Fruit fly (Drosophila melanogaster) whole organism, embryonic: ENCODE measurements around the gene Sap130.

Experiments used
- Bdp1 ChIP-seq: fragments of 200-800 bp; sonication (Bioruptor generic); optimal IDR thresholded peaks from 3 replicates; lab custom pipeline; 2016; ENCODE audit warnings: missing biosample characterization, missing genetic modification characterization
- Bgb ChIP-seq: fragments of 200-800 bp; sonication (Bioruptor generic); IDR thresholded peaks from 2 replicates; pipeline ENCODE4 v1.3.6; 2022; ENCODE audit warnings: missing biosample characterization, missing genetic modification characterization; ENCODE audit not compliant: partially characterized antibody
- CG11247 ChIP-seq: fragments of 200-800 bp; sonication (Bioruptor generic); IDR thresholded peaks from 2 replicates; pipeline ENCODE4 v1.3.6; 2022; ENCODE audit warnings: missing biosample characterization, missing genetic modification characterization
- CG12659 ChIP-seq: fragments of 200-800 bp; sonication (Bioruptor generic); optimal IDR thresholded peaks from 3 replicates; lab custom pipeline; 2017; ENCODE audit warnings: mild to moderate bottlenecking, missing biosample characterization, missing genetic modification reagents, missing genetic modification characterization
- CG13894 ChIP-seq: fragments of 200-800 bp; sonication (Bioruptor generic); optimal IDR thresholded peaks from 3 replicates; lab custom pipeline; 2018; ENCODE audit warnings: missing biosample characterization, mild to moderate bottlenecking, missing genetic modification characterization, moderate library complexity
- CG14860 ChIP-seq: fragments of 200-800 bp; sonication (Bioruptor generic); IDR thresholded peaks from 3 replicates; pipeline ENCODE4 v1.3.6; 2022; ENCODE audit warnings: missing biosample characterization, missing genetic modification characterization; ENCODE audit not compliant: partially characterized antibody
- CG15073 ChIP-seq: fragments of 200-800 bp; sonication (Bioruptor generic); optimal IDR thresholded peaks from 2 replicates; lab custom pipeline; 2016; ENCODE audit warnings: missing biosample characterization, missing genetic modification characterization
- CG15479 ChIP-seq: fragments of 200-800 bp; sonication (Bioruptor generic); optimal IDR thresholded peaks from 3 replicates; lab custom pipeline; 2019; ENCODE audit warnings: missing biosample characterization, mild to moderate bottlenecking, missing genetic modification characterization, moderate library complexity
- CG16813 ChIP-seq: fragments of 200-800 bp; sonication (Bioruptor generic); IDR thresholded peaks from 3 replicates; pipeline ENCODE4 v1.3.6; 2022; ENCODE audit warnings: missing biosample characterization, missing genetic modification characterization; ENCODE audit not compliant: partially characterized antibody
- CG16815 ChIP-seq: fragments of 200-800 bp; sonication (Bioruptor generic); optimal IDR thresholded peaks from 3 replicates; lab custom pipeline; 2017; ENCODE audit warnings: missing biosample characterization, mild to moderate bottlenecking, missing genetic modification characterization
- CG2199 ChIP-seq: fragments of 200-800 bp; sonication (Bioruptor generic); IDR thresholded peaks from 3 replicates; pipeline ENCODE4 v1.3.6; 2022; ENCODE audit warnings: missing biosample characterization, missing genetic modification characterization
- CG3726 ChIP-seq: fragments of 200-800 bp; sonication (Bioruptor generic); IDR thresholded peaks from 3 replicates; pipeline ENCODE4, ENCODE4 v1.3.6; 2022; ENCODE audit warnings: missing biosample characterization, missing genetic modification characterization
- CG42726 ChIP-seq: fragments of 200-800 bp; sonication (Bioruptor generic); IDR thresholded peaks from 2 replicates; pipeline ENCODE4 v1.3.6; 2022; ENCODE audit warnings: missing biosample characterization, missing genetic modification characterization; ENCODE audit not compliant: partially characterized antibody
- CG43689 ChIP-seq: fragments of 200-800 bp; sonication (Bioruptor generic); IDR thresholded peaks from 2 replicates; pipeline ENCODE4 v1.3.6; 2022; ENCODE audit warnings: missing biosample characterization, missing genetic modification characterization
- CG4424 ChIP-seq: fragments of 200-800 bp; sonication (Bioruptor generic); optimal IDR thresholded peaks from 3 replicates; lab custom pipeline; 2016; ENCODE audit warnings: missing biosample characterization, missing genetic modification characterization
- CG4854 ChIP-seq: fragments of 200-800 bp; sonication (Bioruptor generic); optimal IDR thresholded peaks from 2 replicates; lab custom pipeline; 2016; ENCODE audit warnings: missing biosample characterization, missing genetic modification characterization, inconsistent platforms
- CG6654 ChIP-seq: fragments of 200-800 bp; sonication (Bioruptor generic); optimal IDR thresholded peaks from 2 replicates; lab custom pipeline; 2017; ENCODE audit warnings: missing biosample characterization, mild to moderate bottlenecking, missing genetic modification characterization
- CG7963 ChIP-seq: fragments of 200-800 bp; sonication (Bioruptor generic); IDR thresholded peaks from 3 replicates; pipeline ENCODE4 v1.3.6; 2022; ENCODE audit warnings: missing biosample characterization, missing genetic modification characterization; ENCODE audit not compliant: partially characterized antibody
- CG8281 ChIP-seq: fragments of 200-800 bp; sonication (Bioruptor generic); optimal IDR thresholded peaks from 2 replicates; lab custom pipeline; 2018; ENCODE audit warnings: missing biosample characterization, mild to moderate bottlenecking, missing genetic modification characterization, moderate library complexity
- CG8478 ChIP-seq: fragments of >200 bp; optimal IDR thresholded peaks from 2 replicates; lab custom pipeline; 2018
- CG8944 ChIP-seq: fragments of 200-800 bp; sonication (Bioruptor generic); optimal IDR thresholded peaks from 3 replicates; lab custom pipeline; 2016; ENCODE audit warnings: missing biosample characterization, missing genetic modification characterization
- Dad ChIP-seq: fragments of 200-800 bp; sonication (Bioruptor generic); optimal IDR thresholded peaks from 3 replicates; lab custom pipeline; 2016; ENCODE audit warnings: missing biosample characterization, missing genetic modification characterization
- Dfd ChIP-seq, 2 experiments: fragments of >200 bp; optimal IDR thresholded peaks; 2 replicates each; lab custom pipeline; 2017; ENCODE audit warnings: missing biosample characterization in 2 of 2, missing genetic modification characterization in 2 of 2
- ERR ChIP-seq: fragments of 200-800 bp; sonication (Bioruptor generic); optimal IDR thresholded peaks from 2 replicates; lab custom pipeline; 2016; ENCODE audit warnings: missing biosample characterization, missing genetic modification characterization
- HLH54F ChIP-seq: fragments of 200-800 bp; sonication (Bioruptor generic); optimal IDR thresholded peaks from 3 replicates; lab custom pipeline; 2016; ENCODE audit warnings: missing biosample characterization, missing genetic modification characterization
- Myb ChIP-seq: fragments of 200-800 bp; sonication (Bioruptor generic); optimal IDR thresholded peaks from 2 replicates; lab custom pipeline; 2016; ENCODE audit warnings: missing biosample characterization, missing genetic modification characterization
- NFAT ChIP-seq: fragments of 200-800 bp; sonication (Bioruptor generic); IDR thresholded peaks from 2 replicates; pipeline ENCODE4 v1.3.6; 2022; ENCODE audit warnings: missing biosample characterization, missing genetic modification characterization
- Opbp ChIP-seq: fragments of 200-800 bp; sonication (Bioruptor generic); IDR thresholded peaks from 3 replicates; pipeline ENCODE4 v1.3.6; 2022; ENCODE audit warnings: missing biosample characterization, missing genetic modification characterization; ENCODE audit not compliant: partially characterized antibody
- Scr ChIP-seq: fragments of 200-800 bp; sonication (Bioruptor generic); IDR thresholded peaks from 2 replicates; pipeline ENCODE4 v1.3.6; 2022; ENCODE audit warnings: missing biosample characterization, missing genetic modification characterization; ENCODE audit not compliant: partially characterized antibody
- Six4 ChIP-seq: fragments of 200-800 bp; sonication (Bioruptor generic); optimal IDR thresholded peaks from 2 replicates; lab custom pipeline; 2016; ENCODE audit warnings: missing biosample characterization, missing genetic modification characterization
- ara ChIP-seq: fragments of 200-800 bp; sonication (Bioruptor generic); IDR thresholded peaks from 2 replicates; pipeline ENCODE4 v1.3.6; 2022; ENCODE audit warnings: missing biosample characterization, missing genetic modification characterization
- ase ChIP-seq: fragments of 200-800 bp; sonication (Bioruptor generic); IDR thresholded peaks from 3 replicates; pipeline ENCODE4 v1.3.6; 2022; ENCODE audit warnings: missing biosample characterization, missing genetic modification characterization
- ato ChIP-seq: fragments of 200-800 bp; sonication (Bioruptor generic); IDR thresholded peaks from 2 replicates; pipeline ENCODE4 v1.3.6; 2022; ENCODE audit warnings: missing biosample characterization, missing genetic modification characterization; ENCODE audit not compliant: partially characterized antibody
- bcd ChIP-seq: fragments of 200-800 bp; sonication (Bioruptor generic); optimal IDR thresholded peaks from 2 replicates; lab custom pipeline; 2017; ENCODE audit warnings: missing biosample characterization, mild to moderate bottlenecking, missing genetic modification characterization
- bigmax ChIP-seq: fragments of 200-800 bp; sonication (Bioruptor generic); optimal IDR thresholded peaks from 2 replicates; lab custom pipeline; 2018; ENCODE audit warnings: missing biosample characterization, mild to moderate bottlenecking, missing genetic modification characterization
- corto ChIP-seq: fragments of 200-800 bp; sonication (Bioruptor generic); optimal IDR thresholded peaks from 2 replicates; lab custom pipeline; 2016; ENCODE audit warnings: missing biosample characterization, mild to moderate bottlenecking, missing genetic modification characterization, moderate library complexity
- her ChIP-seq: fragments of 200-800 bp; sonication (Bioruptor generic); optimal IDR thresholded peaks from 2 replicates; lab custom pipeline; 2016; ENCODE audit warnings: missing biosample characterization, missing genetic modification characterization
- insv ChIP-seq, 2 experiments: fragments of 200-800 bp; sonication (Bioruptor generic); optimal IDR thresholded peaks; 3 replicates each; lab custom pipeline; 2016 to 2018; ENCODE audit warnings: missing biosample characterization in 2 of 2, missing genetic modification characterization in 2 of 2
- jumu ChIP-seq: fragments of 200-800 bp; sonication (Bioruptor generic); optimal IDR thresholded peaks from 3 replicates; lab custom pipeline; 2016; ENCODE audit warnings: missing biosample characterization, missing genetic modification characterization
- knrl ChIP-seq: fragments of 200-800 bp; sonication (Bioruptor generic); IDR thresholded peaks from 3 replicates; pipeline ENCODE4 v1.3.6; 2022; ENCODE audit warnings: missing biosample characterization, missing genetic modification characterization; ENCODE audit not compliant: partially characterized antibody
- pho ChIP-seq: fragments of 200-800 bp; sonication (Bioruptor generic); optimal IDR thresholded peaks from 2 replicates; lab custom pipeline; 2016; ENCODE audit warnings: missing biosample characterization, missing genetic modification characterization
- sima ChIP-seq: fragments of 200-800 bp; sonication (Bioruptor generic); optimal IDR thresholded peaks from 2 replicates; lab custom pipeline; 2016; ENCODE audit warnings: missing biosample characterization, missing genetic modification characterization
- sna ChIP-seq: fragments of 200-800 bp; sonication (Bioruptor generic); IDR thresholded peaks from 2 replicates; pipeline ENCODE4 v1.3.6; 2022; ENCODE audit warnings: missing biosample characterization, missing genetic modification characterization; ENCODE audit not compliant: partially characterized antibody
- tna ChIP-seq: fragments of 200-800 bp; sonication (Bioruptor generic); IDR thresholded peaks from 2 replicates; pipeline ENCODE4 v1.3.6; 2022; ENCODE audit warnings: missing biosample characterization, missing genetic modification characterization; ENCODE audit not compliant: partially characterized antibody
- unc-4 ChIP-seq: fragments of 200-800 bp; sonication (Bioruptor generic); IDR thresholded peaks from 2 replicates; pipeline ENCODE4 v1.3.6; 2022; ENCODE audit warnings: missing biosample characterization, missing genetic modification characterization; ENCODE audit not compliant: partially characterized antibody
- vnd ChIP-seq: fragments of 200-800 bp; sonication (Bioruptor generic); IDR thresholded peaks from 3 replicates; pipeline ENCODE4 v1.3.6; 2022; ENCODE audit warnings: missing biosample characterization, missing genetic modification characterization; ENCODE audit not compliant: partially characterized antibody
- yki ChIP-seq: fragments of >200 bp; optimal IDR thresholded peaks from 3 replicates; lab custom pipeline; 2018

The Sap130 gene

dm6 chr3L:12814806-12815205, 9.1 kb downstream of the Sap130 start (continued):
- TF ChIP-seq CG6654 = no peak
- 0 out of 2 replicates have a peak, but pooled peaks have one; percentile 24 for TF ChIP-seq sna (GFP tag; lab: Robert Waterston, UW)
- peak; percentile 98 for TF ChIP-seq Bdp1 (GFP tag; lab: Kevin White, UChicago)
- no peak for TF ChIP-seq her (GFP tag; lab: Kevin White, UChicago)
- TF ChIP-seq bigmax = peak; percentile 40
- TF ChIP-seq Opbp (GFP tag; lab: Robert Waterston, UW) = peak; percentile 57; the same call in 1 of the 3 replicates
- TF ChIP-seq Six4 (GFP tag; lab: Kevin White, UChicago) = no peak
- 0 out of 2 replicates have a peak, but pooled peaks have one; percentile 13 for TF ChIP-seq ara (GFP tag; lab: Robert Waterston, UW)
- TF ChIP-seq CG15073 = no peak
- no peak for TF ChIP-seq CG8478
- TF ChIP-seq corto = no peak
- TF ChIP-seq CG4854 (GFP tag; lab: Kevin White, UChicago) = no peak
- no peak for TF ChIP-seq bcd (GFP tag; lab: Kevin White, UChicago)
- no peak for TF ChIP-seq Dad (GFP tag; lab: Kevin White, UChicago)
- TF ChIP-seq CG11247 (GFP tag; lab: Robert Waterston, UW) = no peak
- TF ChIP-seq knrl (GFP tag; lab: Robert Waterston, UW) = peak; percentile 28; the same call in 2 of the 3 replicates
- peak; percentile 50; the same call in 1 of the 2 replicates for TF ChIP-seq tna (GFP tag; lab: Robert Waterston, UW)
- TF ChIP-seq Myb (GFP tag; lab: Kevin White, UChicago) = peak; percentile 13
- no peak; the same call in 2 of the 3 replicates for TF ChIP-seq CG2199 (GFP tag; lab: Robert Waterston, UW)
- TF ChIP-seq Bgb (GFP tag; lab: Robert Waterston, UW) = peak; percentile 69
- TF ChIP-seq Dfd (GFP tag; optimal IDR thresholded peaks at IDR 0.05; lab: Kevin White, UChicago) = no peak
- no peak for TF ChIP-seq unc-4 (GFP tag; lab: Robert Waterston, UW)
- TF ChIP-seq CG3726 (GFP tag; lab: Robert Waterston, UW) = no peak
- peak; percentile 24 for TF ChIP-seq CG15479
- no peak for TF ChIP-seq CG4424 (GFP tag; lab: Kevin White, UChicago)
- no peak for TF ChIP-seq pho (GFP tag; lab: Kevin White, UChicago)
- no peak for TF ChIP-seq NFAT (GFP tag; lab: Robert Waterston, UW)
- no peak for TF ChIP-seq CG43689 (GFP tag; lab: Robert Waterston, UW)
- no peak for TF ChIP-seq sima (GFP tag; lab: Kevin White, UChicago)
- TF ChIP-seq Scr (GFP tag; lab: Robert Waterston, UW) = peak; percentile 43; the same call in 1 of the 2 replicates
- TF ChIP-seq yki (lab: Kevin White, UChicago) = no peak
- TF ChIP-seq CG8281 (tag; lab: Kevin White, UChicago) = no peak
- TF ChIP-seq jumu (GFP tag; lab: Kevin White, UChicago) = no peak
- peak; percentile 35; the same call in 2 of the 3 replicates for TF ChIP-seq CG14860 (GFP tag; lab: Robert Waterston, UW)
- TF ChIP-seq, all 482 proteins: peak for 26

dm6 chr3L:12815756-12816155, 10.1 kb downstream of the Sap130 start:
- TF ChIP-seq knrl (GFP tag; lab: Robert Waterston, UW) = peak; percentile 36; the same call in 2 of the 3 replicates
- TF ChIP-seq sna (GFP tag; lab: Robert Waterston, UW) = peak; percentile 47; the same call in 1 of the 2 replicates
- TF ChIP-seq CG13894 = no peak
- no peak for TF ChIP-seq unc-4 (GFP tag; lab: Robert Waterston, UW)
- TF ChIP-seq CG42726 (GFP tag; lab: Robert Waterston, UW) = peak; percentile 80; the same call in 1 of the 2 replicates
- TF ChIP-seq ato (GFP tag; lab: Robert Waterston, UW) = peak; percentile 68
- TF ChIP-seq CG16813 = peak; percentile 49; the same call in 2 of the 3 replicates
- no peak for TF ChIP-seq CG12659 (GFP tag; lab: Kevin White, UChicago)
- peak; percentile 99 for TF ChIP-seq Bdp1 (GFP tag; lab: Kevin White, UChicago)
- peak; percentile 48 for TF ChIP-seq ERR
- TF ChIP-seq tna (GFP tag; lab: Robert Waterston, UW) = peak; percentile 56
- peak; percentile 67 for TF ChIP-seq Bgb (GFP tag; lab: Robert Waterston, UW)
- peak; percentile 63; the same call in 2 of the 3 replicates for TF ChIP-seq CG7963 (GFP tag; lab: Robert Waterston, UW)
- no peak for TF ChIP-seq ase (GFP tag; lab: Robert Waterston, UW)
- no peak for TF ChIP-seq CG16815
- TF ChIP-seq vnd (GFP tag; lab: Robert Waterston, UW) = peak; percentile 56; the same call in 2 of the 3 replicates
- TF ChIP-seq CG8944 (GFP tag; lab: Kevin White, UChicago) = no peak
- no peak for TF ChIP-seq HLH54F (GFP tag; lab: Kevin White, UChicago)
- TF ChIP-seq Scr (GFP tag; lab: Robert Waterston, UW) = peak; percentile 38
- no peak for TF ChIP-seq insv (GFP tag; optimal IDR thresholded peaks at IDR 0.05; lab: Kevin White, UChicago)
